Worm (Caenorhabditis elegans) whole organism, L2 larva: ENCODE results near the gene C08F11.7.
"Not testable (repeated sequence)": the region's sequence is repeated elsewhere in the genome, so short reads cannot be mapped to it uniquely, and the experiment has no call there.

Experiments
- C34F6.9 ChIP-seq: fragments of 150-350 bp; optimal IDR thresholded peaks from 2 replicates; lab custom pipeline; 2014; ENCODE audit warnings: missing biosample characterization, missing genetic modification characterization
- R02D3.7 ChIP-seq: fragments of 150-350 bp; optimal IDR thresholded peaks from 2 replicates; lab custom pipeline; 2014; ENCODE audit warnings: missing biosample characterization, missing genetic modification characterization
- Y55F3AM.14 ChIP-seq: fragments of 200-800 bp; sonication (Bioruptor generic); optimal IDR thresholded peaks from 2 replicates; lab custom pipeline; 2018; ENCODE audit warnings: mild to moderate bottlenecking, missing genetic modification characterization, missing compliant biosample characterization
- aly-2 ChIP-seq: fragments of 150-350 bp; optimal IDR thresholded peaks from 2 replicates; lab custom pipeline; 2014; ENCODE audit warnings: missing biosample characterization, missing genetic modification characterization
- ama-1 ChIP-seq: fragments of 150-350 bp; optimal IDR thresholded peaks from 2 replicates; lab custom pipeline; 2018; ENCODE audit warnings: inconsistent platforms
- ceh-82 ChIP-seq: fragments of 150-350 bp; optimal IDR thresholded peaks from 2 replicates; lab custom pipeline; 2014; ENCODE audit warnings: missing biosample characterization, missing genetic modification characterization
- crh-2 ChIP-seq: sonication (generic microtip); optimal IDR thresholded peaks from 2 replicates; lab custom pipeline; 2017; ENCODE audit warnings: missing biosample characterization, missing genetic modification characterization
- dmd-4 ChIP-seq: sonication (generic microtip); optimal IDR thresholded peaks from 2 replicates; lab custom pipeline; 2017; ENCODE audit warnings: missing biosample characterization, missing genetic modification characterization
- elt-1 ChIP-seq: fragments of 150-350 bp; optimal IDR thresholded peaks from 2 replicates; lab custom pipeline; 2014; ENCODE audit warnings: missing biosample characterization, missing genetic modification characterization
- elt-3 ChIP-seq: sonication (generic microtip); optimal IDR thresholded peaks from 2 replicates; lab custom pipeline; 2017; ENCODE audit warnings: missing biosample characterization, missing genetic modification characterization
- gmeb-1 ChIP-seq: fragments of 150-350 bp; optimal IDR thresholded peaks from 2 replicates; lab custom pipeline; 2014; ENCODE audit warnings: missing biosample characterization, missing genetic modification characterization
- lin-11 ChIP-seq: fragments of 150-350 bp; sonication (generic microtip); optimal IDR thresholded peaks from 2 replicates; lab custom pipeline; 2014; ENCODE audit warnings: missing biosample characterization, missing genetic modification characterization, inconsistent platforms, mixed read lengths
- lin-13 ChIP-seq: fragments of 150-350 bp; optimal IDR thresholded peaks from 2 replicates; lab custom pipeline; 2014; ENCODE audit warnings: missing biosample characterization, missing genetic modification reagents, missing genetic modification characterization
- lsy-2 ChIP-seq, 2 experiments: fragments of 150-350 bp in 1 of 2; sonication (generic microtip) in 1 of 2; optimal IDR thresholded peaks; 2 replicates each; lab custom pipeline; 2014 to 2017; ENCODE audit warnings: missing biosample characterization in 2 of 2, missing genetic modification characterization in 2 of 2
- mab-5 ChIP-seq: fragments of 150-350 bp; optimal IDR thresholded peaks from 2 replicates; lab custom pipeline; 2014; ENCODE audit warnings: missing biosample characterization, missing genetic modification characterization
- mdl-1 ChIP-seq, 2 experiments: fragments of 150-350 bp in 1 of 2; sonication (generic microtip) in 1 of 2; optimal IDR thresholded peaks; 2 replicates each; lab custom pipeline; 2017; ENCODE audit warnings: missing biosample characterization in 2 of 2, missing genetic modification characterization in 2 of 2
- nhr-10 ChIP-seq: sonication (generic microtip); optimal IDR thresholded peaks from 2 replicates; lab custom pipeline; 2017; ENCODE audit warnings: missing biosample characterization, missing genetic modification characterization
- nhr-11 ChIP-seq: fragments of 150-350 bp; optimal IDR thresholded peaks from 2 replicates; lab custom pipeline; 2014; ENCODE audit warnings: missing biosample characterization, missing genetic modification characterization
- nhr-12 ChIP-seq: fragments of 150-350 bp; optimal IDR thresholded peaks from 2 replicates; lab custom pipeline; 2014; ENCODE audit warnings: missing biosample characterization, missing genetic modification characterization
- nhr-21 ChIP-seq: fragments of 150-350 bp; optimal IDR thresholded peaks from 2 replicates; lab custom pipeline; 2014; ENCODE audit warnings: missing biosample characterization, missing genetic modification characterization
- peb-1 ChIP-seq: fragments of 150-350 bp; optimal IDR thresholded peaks from 2 replicates; lab custom pipeline; 2014; ENCODE audit warnings: missing biosample characterization, missing genetic modification characterization
- sem-4 ChIP-seq: fragments of 150-350 bp; optimal IDR thresholded peaks from 2 replicates; lab custom pipeline; 2014; ENCODE audit warnings: missing biosample characterization, missing genetic modification reagents, missing genetic modification characterization
- skn-1 ChIP-seq: sonication (generic microtip); optimal IDR thresholded peaks from 2 replicates; lab custom pipeline; 2017; ENCODE audit warnings: missing biosample characterization, missing genetic modification characterization
- unc-39 ChIP-seq: fragments of 150-350 bp; optimal IDR thresholded peaks from 2 replicates; lab custom pipeline; 2014; ENCODE audit warnings: missing biosample characterization, missing genetic modification characterization
- unc-55 ChIP-seq: fragments of 150-350 bp; sonication (generic microtip); optimal IDR thresholded peaks from 3 replicates; lab custom pipeline; 2014; ENCODE audit warnings: missing biosample characterization, missing genetic modification reagents, missing genetic modification characterization
- unc-62 ChIP-seq: fragments of 150-350 bp; optimal IDR thresholded peaks from 2 replicates; lab custom pipeline; 2014; ENCODE audit warnings: missing biosample characterization, missing genetic modification reagents, missing genetic modification characterization
- ztf-1 ChIP-seq: fragments of 200-800 bp; sonication (Bioruptor generic); conservative IDR thresholded peaks from 2 replicates; pipeline ENCODE4 v1.3.6; 2022; ENCODE audit warnings: missing genetic modification characterization, missing compliant biosample characterization
- ztf-11 ChIP-seq: sonication (generic microtip); optimal IDR thresholded peaks from 2 replicates; lab custom pipeline; 2017; ENCODE audit warnings: missing biosample characterization, missing genetic modification characterization
- ztf-4 ChIP-seq: fragments of 150-350 bp; optimal IDR thresholded peaks from 2 replicates; lab custom pipeline; 2014; ENCODE audit warnings: missing biosample characterization, missing genetic modification characterization

C08F11.7 gene

ce11 chrIV:13645823-13646222 lies 8.7 kb downstream of the C08F11.7 start, which contains the start of gene srz-29:
srz-29 (minus strand) TSS chrIV:13645923.
- TF ChIP-seq ztf-1 (GFP tag; lab: Robert Waterston, UW) (no peak), elt-3 (tag; lab: Kevin White, UChicago) (no peak), elt-1 (tag; lab: Kevin White, UChicago) (no peak), Y55F3AM.14 (no peak), ama-1 (lab: Kevin White, UChicago) (no peak), mdl-1 (tag; optimal IDR thresholded peaks at IDR 0.05; lab: Kevin White, UChicago) (no peak), nhr-21 (tag; lab: Kevin White, UChicago) (no peak), unc-62 (GFP tag; lab: Kevin White, UChicago) (no peak), C34F6.9 (no peak), skn-1 (no peak), nhr-11 (no peak), nhr-12 (tag; lab: Kevin White, UChicago) (no peak), lsy-2 (tag; optimal IDR thresholded peaks at IDR 0.05; lab: Kevin White, UChicago) (no peak), dmd-4 (no peak), mab-5 (tag; lab: Kevin White, UChicago) (no peak), sem-4 (tag; lab: Kevin White, UChicago) (no peak), ztf-11 (no peak), gmeb-1 (no peak)

ce11 chrIV:13647558-13647957 lies 10.5 kb downstream of the C08F11.7 start, which contains the start of gene ule-4:
ule-4 (minus strand) TSS chrIV:13647658.
- no peak for TF ChIP-seq unc-55
- no peak for TF ChIP-seq ztf-1 (GFP tag; lab: Robert Waterston, UW)
- no peak for TF ChIP-seq ztf-11
- TF ChIP-seq nhr-10, result no peak
- TF ChIP-seq unc-39, result no peak
- no peak for TF ChIP-seq lin-11
- no peak for TF ChIP-seq ceh-82 (tag; lab: Kevin White, UChicago)

- TF ChIP-seq mab-5 (tag; lab: Kevin White, UChicago) (no peak), unc-62 (GFP tag; lab: Kevin White, UChicago) (no peak), crh-2 (tag; lab: Kevin White, UChicago) (no peak), ceh-82 (tag; lab: Kevin White, UChicago) (no peak), nhr-12 (tag; lab: Kevin White, UChicago) (no peak), ztf-11 (no peak), lsy-2 (tag; optimal IDR thresholded peaks at IDR 0.05; lab: Kevin White, UChicago) (no peak), nhr-21 (tag; lab: Kevin White, UChicago) (no peak), dmd-4 (no peak)
Measured at ce11 chrIV:13649126-13649525, 12.1 kb downstream of the C08F11.7 start, which contains the start of gene C08F11.10. C08F11.10 (minus strand) TSS chrIV:13649226.

ce11 chrIV:13650238-13650637 lies 13.2 kb downstream of the C08F11.7 start, which contains the start of gene C08F11.17:
C08F11.17 (minus strand) TSS chrIV:13650338.
- no peak for TF ChIP-seq Y55F3AM.14
- no peak for TF ChIP-seq mab-5 (tag; lab: Kevin White, UChicago)
- TF ChIP-seq, all 48 proteins: peak for 0

- not testable (repeated sequence) for TF ChIP-seq ceh-82 (tag; lab: Kevin White, UChicago); ztf-1 (GFP tag; lab: Robert Waterston, UW); aly-2 (tag; lab: Kevin White, UChicago)
Measured at ce11 chrIV:13651411-13651810, 14.3 kb downstream of the C08F11.7 start, which contains the start of gene C08F11.12. C08F11.12 (minus strand) TSS chrIV:13651511.

ce11 chrIV:13652023-13652422 lies 14.9 kb downstream of the C08F11.7 start, which contains the start of gene Y45F10C.6:
Y45F10C.6 (plus strand) TSS chrIV:13652323.
- TF ChIP-seq unc-55; R02D3.7 (tag; lab: Kevin White, UChicago); ztf-4 (tag; lab: Kevin White, UChicago): not testable (repeated sequence)

DNA sequence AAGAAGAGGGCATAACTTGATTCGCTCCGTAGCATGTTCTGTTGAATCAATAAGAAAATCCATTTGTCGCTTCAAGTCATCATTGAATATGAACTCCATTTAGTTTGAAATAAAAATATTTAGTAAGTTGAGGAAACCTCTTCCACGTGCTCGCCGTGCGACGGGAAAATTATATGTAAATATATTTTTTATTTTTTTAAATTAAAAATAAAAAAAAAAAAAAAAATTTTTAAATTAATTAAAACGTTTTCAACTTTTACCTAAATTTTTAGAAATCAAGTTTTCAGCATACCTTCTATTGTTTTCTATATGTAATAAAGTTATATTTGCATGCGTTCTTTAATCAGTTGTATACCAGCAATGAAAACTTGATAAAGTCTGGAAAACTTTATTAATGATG lies 22.4 kb downstream of the C08F11.7 start, which contains the start of gene Y45F10C.1:
Gene Y45F10C.1, minus strand, starts transcription at position 101 of the 400 bp plus-strand sequence.
- not testable (repeated sequence) for TF ChIP-seq nhr-12 (tag; lab: Kevin White, UChicago); lin-13 (GFP tag; lab: Kevin White, UChicago); peb-1 (tag; lab: Kevin White, UChicago)
